Fruit fly (Drosophila melanogaster) whole organism, embryonic: ENCODE data around the gene CG7879.

ENCODE experiments used
- Atf3 ChIP-seq: fragments of 200-800 bp; sonication (Bioruptor generic); optimal IDR thresholded peaks from 3 replicates; lab custom pipeline; 2016; ENCODE audit warnings: missing biosample characterization, missing genetic modification characterization
- CG1024 ChIP-seq: fragments of 200-800 bp; sonication (Bioruptor generic); IDR thresholded peaks from 2 replicates; pipeline ENCODE4 v1.3.6; 2022; ENCODE audit warnings: missing biosample characterization, missing genetic modification characterization
- CG10431 ChIP-seq: fragments of 200-800 bp; sonication (Bioruptor generic); optimal IDR thresholded peaks from 3 replicates; lab custom pipeline; 2018; ENCODE audit warnings: missing biosample characterization, mild to moderate bottlenecking, missing genetic modification characterization
- CG10959 ChIP-seq: fragments of 200-800 bp; sonication (Bioruptor generic); IDR thresholded peaks from 2 replicates; pipeline ENCODE4 v1.3.6; 2022; ENCODE audit warnings: missing biosample characterization, missing genetic modification characterization
- CG11560 ChIP-seq: fragments of 200-800 bp; sonication (Bioruptor generic); IDR thresholded peaks from 3 replicates; pipeline ENCODE4 v1.3.6; 2022; ENCODE audit warnings: missing biosample characterization, missing genetic modification characterization
- CG14860 ChIP-seq: fragments of 200-800 bp; sonication (Bioruptor generic); IDR thresholded peaks from 3 replicates; pipeline ENCODE4 v1.3.6; 2022; ENCODE audit warnings: missing biosample characterization, missing genetic modification characterization; ENCODE audit not compliant: partially characterized antibody
- CG15601 ChIP-seq: fragments of 200-800 bp; sonication (Bioruptor generic); optimal IDR thresholded peaks from 3 replicates; lab custom pipeline; 2019; ENCODE audit warnings: missing biosample characterization, mild to moderate bottlenecking, missing genetic modification characterization, moderate library complexity
- CG17359 ChIP-seq: fragments of 200-800 bp; sonication (Bioruptor generic); optimal IDR thresholded peaks from 3 replicates; lab custom pipeline; 2018; ENCODE audit warnings: missing biosample characterization, mild to moderate bottlenecking, missing genetic modification characterization, moderate library complexity
- CG17802 ChIP-seq: fragments of 200-800 bp; sonication (Bioruptor generic); optimal IDR thresholded peaks from 2 replicates; lab custom pipeline; 2018; ENCODE audit warnings: missing biosample characterization, mild to moderate bottlenecking, missing genetic modification characterization, moderate library complexity
- CG18262 ChIP-seq: fragments of 200-800 bp; optimal IDR thresholded peaks from 3 replicates; lab custom pipeline; 2019; ENCODE audit warnings: missing biosample characterization, mild to moderate bottlenecking, missing genetic modification characterization, moderate library complexity
- CG2199 ChIP-seq: fragments of 200-800 bp; sonication (Bioruptor generic); IDR thresholded peaks from 3 replicates; pipeline ENCODE4 v1.3.6; 2022; ENCODE audit warnings: missing biosample characterization, missing genetic modification characterization
- CG2889 ChIP-seq: fragments of 200-800 bp; sonication (Bioruptor generic); IDR thresholded peaks from 3 replicates; pipeline ENCODE4 v1.3.6; 2022; ENCODE audit warnings: missing biosample characterization, missing genetic modification characterization
- CG30403 ChIP-seq: fragments of 200-800 bp; sonication (Bioruptor generic); optimal IDR thresholded peaks from 3 replicates; lab custom pipeline; 2016; ENCODE audit warnings: missing biosample characterization, missing genetic modification characterization
- CG3281 ChIP-seq: fragments of 200-800 bp; sonication (Bioruptor generic); optimal IDR thresholded peaks from 3 replicates; lab custom pipeline; 2017; ENCODE audit warnings: missing biosample characterization, mild to moderate bottlenecking, missing genetic modification characterization
- CG3726 ChIP-seq: fragments of 200-800 bp; sonication (Bioruptor generic); IDR thresholded peaks from 3 replicates; pipeline ENCODE4, ENCODE4 v1.3.6; 2022; ENCODE audit warnings: missing biosample characterization, missing genetic modification characterization
- CG4730 ChIP-seq: fragments of 200-800 bp; sonication (Bioruptor generic); IDR thresholded peaks from 2 replicates; pipeline ENCODE4 v1.3.6; 2022; ENCODE audit warnings: missing biosample characterization, missing genetic modification characterization
- CG6683 ChIP-seq: fragments of 200-800 bp; sonication (Bioruptor generic); optimal IDR thresholded peaks from 2 replicates; lab custom pipeline; 2017; ENCODE audit warnings: missing biosample characterization, mild to moderate bottlenecking, missing genetic modification characterization, missing genetic modification reagents
- D19A ChIP-seq: fragments of 200-800 bp; optimal IDR thresholded peaks from 3 replicates; lab custom pipeline; 2019; ENCODE audit warnings: missing biosample characterization, mild to moderate bottlenecking, missing genetic modification characterization, moderate library complexity
- HLHmδ ChIP-seq: fragments of 200-800 bp; sonication (Bioruptor generic); optimal IDR thresholded peaks from 2 replicates; lab custom pipeline; 2018; ENCODE audit warnings: missing biosample characterization, mild to moderate bottlenecking, missing genetic modification characterization, moderate library complexity
- Hmr ChIP-seq: fragments of 200-800 bp; sonication (Bioruptor generic); optimal IDR thresholded peaks from 3 replicates; lab custom pipeline; 2017; ENCODE audit warnings: mild to moderate bottlenecking, missing biosample characterization, missing genetic modification reagents, missing genetic modification characterization
- Hr51 ChIP-seq, 2 experiments: fragments of 200-800 bp; sonication (Bioruptor generic); optimal IDR thresholded peaks; 2 replicates in 1 of 2; 3 replicates in 1 of 2; lab custom pipeline; 2016 to 2018; ENCODE audit warnings: missing biosample characterization in 2 of 2, missing genetic modification characterization in 2 of 2, mild to moderate bottlenecking in 1 of 2, moderate library complexity in 1 of 2
- MESR4 ChIP-seq: fragments of 200-800 bp; sonication (Bioruptor generic); optimal IDR thresholded peaks from 2 replicates; lab custom pipeline; 2018; ENCODE audit warnings: missing biosample characterization, mild to moderate bottlenecking, missing genetic modification characterization, moderate library complexity
- NFAT ChIP-seq: fragments of 200-800 bp; sonication (Bioruptor generic); IDR thresholded peaks from 2 replicates; pipeline ENCODE4 v1.3.6; 2022; ENCODE audit warnings: missing biosample characterization, missing genetic modification characterization
- Rx ChIP-seq: fragments of 200-800 bp; sonication (Bioruptor generic); IDR thresholded peaks from 2 replicates; pipeline ENCODE4 v1.3.6; 2022; ENCODE audit warnings: missing biosample characterization, missing genetic modification characterization
- Sry-β ChIP-seq: fragments of 200-800 bp; sonication (Bioruptor generic); optimal IDR thresholded peaks from 2 replicates; lab custom pipeline; 2018; ENCODE audit warnings: missing biosample characterization, mild to moderate bottlenecking, missing genetic modification characterization, moderate library complexity
- aop ChIP-seq: fragments of 200-800 bp; sonication (Bioruptor generic); IDR thresholded peaks from 2 replicates; pipeline ENCODE4 v1.3.6; 2022; ENCODE audit warnings: missing biosample characterization, missing genetic modification characterization
- ara ChIP-seq: fragments of 200-800 bp; sonication (Bioruptor generic); IDR thresholded peaks from 2 replicates; pipeline ENCODE4 v1.3.6; 2022; ENCODE audit warnings: missing biosample characterization, missing genetic modification characterization
- ato ChIP-seq: fragments of 200-800 bp; sonication (Bioruptor generic); IDR thresholded peaks from 2 replicates; pipeline ENCODE4 v1.3.6; 2022; ENCODE audit warnings: missing biosample characterization, missing genetic modification characterization; ENCODE audit not compliant: partially characterized antibody
- bsh ChIP-seq, 2 experiments: fragments of 200-800 bp; sonication (Bioruptor generic); optimal IDR thresholded peaks; 2 replicates each; lab custom pipeline; 2017 to 2018; ENCODE audit warnings: mild to moderate bottlenecking in 2 of 2, missing biosample characterization in 2 of 2, missing genetic modification characterization in 2 of 2, moderate library complexity in 1 of 2
- ftz-f1 ChIP-seq: fragments of 200-800 bp; sonication (Bioruptor generic); optimal IDR thresholded peaks from 2 replicates; lab custom pipeline; 2016; ENCODE audit warnings: missing biosample characterization, missing genetic modification characterization
- gce ChIP-seq: fragments of 200-800 bp; sonication (Bioruptor generic); IDR thresholded peaks from 3 replicates; pipeline ENCODE4 v1.3.6; 2022; ENCODE audit warnings: missing biosample characterization, missing genetic modification characterization
- grn ChIP-seq: fragments of 200-800 bp; sonication (Bioruptor generic); optimal IDR thresholded peaks from 3 replicates; lab custom pipeline; 2017; ENCODE audit warnings: missing biosample characterization, missing genetic modification characterization
- h ChIP-seq: fragments of >200 bp; optimal IDR thresholded peaks from 2 replicates; lab custom pipeline; 2017
- luna ChIP-seq: fragments of 200-800 bp; sonication (Bioruptor generic); optimal IDR thresholded peaks from 2 replicates; lab custom pipeline; 2016; ENCODE audit warnings: missing biosample characterization, missing genetic modification characterization
- mirr ChIP-seq: fragments of 200-800 bp; sonication (Bioruptor generic); optimal IDR thresholded peaks from 3 replicates; lab custom pipeline; 2018; ENCODE audit warnings: missing biosample characterization, mild to moderate bottlenecking, missing genetic modification characterization
- phol ChIP-seq: fragments of 200-800 bp; sonication (Bioruptor generic); optimal IDR thresholded peaks from 3 replicates; lab custom pipeline; 2018; ENCODE audit warnings: missing biosample characterization, mild to moderate bottlenecking, missing genetic modification characterization, moderate library complexity
- prd ChIP-seq, 3 experiments: fragments of >200 bp in 2 of 3; fragments of 200-800 bp in 1 of 3; sonication (Bioruptor generic) in 1 of 3; optimal IDR thresholded peaks in 2 of 3; IDR thresholded peaks in 1 of 3; 2 replicates in 2 of 3; 3 replicates in 1 of 3; pipeline versions ENCODE4 v1.3.6 to Lab custom; 2017 to 2022; ENCODE audit warnings: missing biosample characterization in 1 of 3, missing genetic modification characterization in 1 of 3
- psq ChIP-seq: fragments of 200-800 bp; sonication (Bioruptor generic); optimal IDR thresholded peaks from 2 replicates; lab custom pipeline; 2017; ENCODE audit warnings: missing biosample characterization, missing genetic modification characterization
- salm ChIP-seq: fragments of 200-800 bp; sonication (Bioruptor generic); optimal IDR thresholded peaks from 2 replicates; lab custom pipeline; 2018; ENCODE audit warnings: missing biosample characterization, mild to moderate bottlenecking, missing genetic modification characterization
- sd ChIP-seq: fragments of 200-800 bp; sonication (Bioruptor generic); optimal IDR thresholded peaks from 3 replicates; lab custom pipeline; 2018; ENCODE audit warnings: missing biosample characterization, mild to moderate bottlenecking, missing genetic modification characterization, moderate library complexity
- slbo ChIP-seq: fragments of 200-800 bp; sonication (Bioruptor generic); IDR thresholded peaks from 2 replicates; pipeline ENCODE4 v1.3.6; 2022; ENCODE audit warnings: missing biosample characterization, missing genetic modification characterization
- slou ChIP-seq: fragments of 200-800 bp; sonication (Bioruptor generic); optimal IDR thresholded peaks from 3 replicates; lab custom pipeline; 2016; ENCODE audit warnings: missing biosample characterization, missing genetic modification characterization
- sqz ChIP-seq: fragments of 200-800 bp; sonication (Bioruptor generic); optimal IDR thresholded peaks from 3 replicates; lab custom pipeline; 2018; ENCODE audit warnings: missing biosample characterization, mild to moderate bottlenecking, missing genetic modification characterization
- stwl ChIP-seq: fragments of 200-800 bp; sonication (Bioruptor generic); optimal IDR thresholded peaks from 3 replicates; lab custom pipeline; 2018; ENCODE audit warnings: missing biosample characterization, mild to moderate bottlenecking, missing genetic modification characterization, moderate library complexity
- tap ChIP-seq: fragments of 200-800 bp; optimal IDR thresholded peaks from 3 replicates; lab custom pipeline; 2019; ENCODE audit warnings: missing biosample characterization, mild to moderate bottlenecking, missing genetic modification characterization, moderate library complexity
- tio ChIP-seq: fragments of 200-800 bp; sonication (Bioruptor generic); optimal IDR thresholded peaks from 2 replicates; lab custom pipeline; 2017; ENCODE audit warnings: missing biosample characterization, missing genetic modification characterization, inconsistent platforms
- unpg ChIP-seq: fragments of 200-800 bp; sonication (Bioruptor generic); optimal IDR thresholded peaks from 3 replicates; lab custom pipeline; 2018; ENCODE audit warnings: missing biosample characterization, mild to moderate bottlenecking, missing genetic modification characterization, moderate library complexity
- yki ChIP-seq: fragments of >200 bp; optimal IDR thresholded peaks from 3 replicates; lab custom pipeline; 2018
- z ChIP-seq: fragments of 200-800 bp; sonication (Bioruptor generic); IDR thresholded peaks from 3 replicates; pipeline ENCODE4 v1.3.6; 2022; ENCODE audit warnings: missing biosample characterization, missing genetic modification characterization

CG7879 gene

DNA sequence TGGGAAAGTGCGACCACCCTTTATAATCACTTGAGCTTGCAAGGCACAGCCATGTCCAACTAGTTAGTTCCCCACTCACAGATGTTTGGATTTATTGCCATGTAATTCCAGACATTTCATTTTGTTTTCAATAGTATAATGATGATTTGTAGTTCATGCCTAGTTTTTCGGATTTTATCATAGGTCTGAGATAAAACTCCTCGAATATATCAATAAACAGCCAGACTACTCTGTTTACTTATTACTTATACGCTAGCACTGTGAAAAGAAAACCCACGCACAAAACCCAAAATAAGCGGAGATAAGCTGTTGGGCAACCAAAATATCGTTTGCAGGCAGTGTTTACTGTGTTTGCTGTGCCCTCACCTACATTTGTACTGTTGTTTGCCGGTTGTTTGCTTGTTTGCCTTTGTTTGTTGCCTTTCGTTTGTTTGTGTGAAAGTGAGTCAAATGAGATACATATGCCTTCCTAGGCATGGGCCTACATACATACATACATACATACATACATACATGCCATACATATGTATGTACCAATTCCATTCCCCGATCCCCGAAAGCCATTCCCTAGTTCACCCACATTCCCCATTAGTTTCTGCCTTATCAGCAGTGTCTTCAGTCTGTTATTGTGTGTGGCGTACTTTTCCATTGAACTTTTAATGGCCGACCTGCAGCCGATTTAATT lies 10.9 kb upstream of the CG7879 start (continued):
- TF ChIP-seq grn (GFP tag; lab: Kevin White, UChicago) (peak; percentile 34), Rx (GFP tag; lab: Robert Waterston, UW) (no peak; the same call in 1 of the 2 replicates), CG4730 (GFP tag; lab: Robert Waterston, UW) (peak; percentile 49; the same call in 1 of the 2 replicates), CG2199 (GFP tag; lab: Robert Waterston, UW) (no peak), luna (GFP tag; lab: Kevin White, UChicago) (no peak), CG10431 (GFP tag; lab: Kevin White, UChicago) (peak; percentile 89), z (GFP tag; lab: Robert Waterston, UW) (peak; percentile 76), CG15601 (tag; lab: Kevin White, UChicago) (peak; percentile 83), tap (tag; lab: Kevin White, UChicago) (peak; percentile 50), ato (no peak), salm (tag; lab: Kevin White, UChicago) (peak; percentile 68), Sry-β (GFP tag; lab: Kevin White, UChicago) (peak; percentile 57), CG3281 (GFP tag; lab: Kevin White, UChicago) (peak; percentile 52), CG17802 (tag; lab: Kevin White, UChicago) (peak; percentile 58), HLHmδ (GFP tag; lab: Kevin White, UChicago) (peak; percentile 95), phol (tag; lab: Kevin White, UChicago) (peak; percentile 52), ara (GFP tag; lab: Robert Waterston, UW) (peak; percentile 84), slbo (GFP tag; lab: Robert Waterston, UW) (peak; percentile 12; the same call in 1 of the 2 replicates), mirr (GFP tag; lab: Kevin White, UChicago) (peak; percentile 63), D19A (peak; percentile 71), CG14860 (GFP tag; lab: Robert Waterston, UW) (no peak), Atf3 (peak; percentile 7), CG17359 (tag; lab: Kevin White, UChicago) (peak; percentile 78), CG11560 (no peak), CG18262 (tag; lab: Kevin White, UChicago) (peak; percentile 78), aop (GFP tag; lab: Robert Waterston, UW) (no peak), ftz-f1 (GFP tag; lab: Kevin White, UChicago) (no peak), h (no peak), CG6683 (GFP tag; lab: Kevin White, UChicago) (peak; percentile 48), bsh (GFP tag; optimal IDR thresholded peaks at IDR 0.05; lab: Kevin White, UChicago) (peak in 1 of 2 experiments; percentile 80), Hmr (GFP tag; lab: Kevin White, UChicago) (peak; percentile 54), Hr51 (GFP tag; optimal IDR thresholded peaks at IDR 0.05; lab: Kevin White, UChicago) (peak in 1 of 2 experiments; percentile 67), sd (tag; lab: Kevin White, UChicago) (peak; percentile 86), unpg (peak; percentile 60), CG10959 (GFP tag; lab: Robert Waterston, UW) (peak; percentile 45; the same call in 1 of the 2 replicates), CG2889 (GFP tag; lab: Robert Waterston, UW) (0 out of 3 replicates have a peak, but pooled peaks have one; percentile 32), prd (optimal IDR thresholded peaks at IDR 0.05; lab: Kevin White, UChicago) (no peak), prd (GFP tag; IDR thresholded peaks at IDR 0.05; lab: Robert Waterston, UW) (peak; percentile 50; the same call in 1 of the 3 replicates), psq (GFP tag; lab: Kevin White, UChicago) (peak; percentile 55), stwl (tag; lab: Kevin White, UChicago) (peak; percentile 43), CG30403 (GFP tag; lab: Kevin White, UChicago) (peak; percentile 36), sqz (GFP tag; lab: Kevin White, UChicago) (peak; percentile 76), CG3726 (GFP tag; lab: Robert Waterston, UW) (0 out of 3 replicates have a peak, but pooled peaks have one; percentile 49), tio (GFP tag; lab: Kevin White, UChicago) (peak; percentile 46), slou (GFP tag; lab: Kevin White, UChicago) (no peak), MESR4 (GFP tag; lab: Kevin White, UChicago) (peak; percentile 0), gce (GFP tag; lab: Robert Waterston, UW) (no peak; the same call in 2 of the 3 replicates), yki (lab: Kevin White, UChicago) (no peak), NFAT (peak; percentile 67), CG1024 (GFP tag; lab: Robert Waterston, UW) (peak; percentile 45)
